Fruit fly (Drosophila melanogaster): ENCODE results near the gene betaTub85D.
A peak's percentile ranks its signal among the peaks of the same experiment; 100 is the strongest.

Gene betaTub85D

dm6 chr3R:9418373-9419299, 8.6 kb upstream of the betaTub85D start:
- TF ChIP-seq insv (GFP tag; optimal IDR thresholded peaks at IDR 0.05) (peak; percentile 68 to 95), CG17385 (GFP tag; optimal IDR thresholded peaks at IDR 0.05) (peak; percentile 85), CG11695 (GFP tag; IDR thresholded peaks at IDR 0.05) (no peak), CG18262 (tag; optimal IDR thresholded peaks at IDR 0.05) (no peak), CG13894 (tag; optimal IDR thresholded peaks at IDR 0.05) (no peak), emc (GFP tag; optimal IDR thresholded peaks at IDR 0.05) (no peak), CG12155 (GFP tag; optimal IDR thresholded peaks at IDR 0.05) (peak; percentile 2), CG30403 (GFP tag; optimal IDR thresholded peaks at IDR 0.05) (no peak), CG8089 (GFP tag; optimal IDR thresholded peaks at IDR 0.05) (peak; percentile 2), psq (GFP tag; optimal IDR thresholded peaks at IDR 0.05) (peak; percentile 38), HmgD (GFP tag; optimal IDR thresholded peaks at IDR 0.05) (no peak), kni (GFP tag; optimal IDR thresholded peaks at IDR 0.05) (peak; percentile 7), Nf-YC (tag; optimal IDR thresholded peaks at IDR 0.05) (peak; percentile 10), Side (GFP tag; optimal IDR thresholded peaks at IDR 0.05) (peak; percentile 25), CG7556 (GFP tag; optimal IDR thresholded peaks at IDR 0.05) (peak; percentile 5), CkIIα-i1 (GFP tag; IDR thresholded peaks at IDR 0.05) (no peak), eyg (GFP tag; optimal IDR thresholded peaks at IDR 0.05) (peak; percentile 3), Vsx1 (GFP tag; optimal IDR thresholded peaks at IDR 0.05) (peak; percentile 19), Sox100B (GFP tag; optimal IDR thresholded peaks at IDR 0.05) (no peak), CG5953 (GFP tag; IDR thresholded peaks at IDR 0.05) (no peak), exex (tag; optimal IDR thresholded peaks at IDR 0.05) (peak; percentile 3), corto (GFP tag; optimal IDR thresholded peaks at IDR 0.05) (no peak), CG3163 (GFP tag; optimal IDR thresholded peaks at IDR 0.05) (peak; percentile 22), Drgx (GFP tag; IDR thresholded peaks at IDR 0.05) (no peak), CG7987 (GFP tag; optimal IDR thresholded peaks at IDR 0.05) (no peak), zen (tag; optimal IDR thresholded peaks at IDR 0.05) (peak; percentile 27), Blimp-1 (GFP tag; optimal IDR thresholded peaks at IDR 0.05) (peak; percentile 8), sqz (GFP tag; optimal IDR thresholded peaks at IDR 0.05) (peak; percentile 66), Pdp1 (GFP tag; optimal IDR thresholded peaks at IDR 0.05) (peak in 1 of 2 experiments; percentile 98), oc (tag; optimal IDR thresholded peaks at IDR 0.05) (no peak), CG12659 (GFP tag; optimal IDR thresholded peaks at IDR 0.05) (peak; percentile 13), Eip74EF (GFP tag; optimal IDR thresholded peaks at IDR 0.05) (peak in 1 of 2 experiments; percentile 58), CG2678 (tag; optimal IDR thresholded peaks at IDR 0.05) (no peak), CG15514 (GFP tag; optimal IDR thresholded peaks at IDR 0.05) (peak; percentile 7), grn (GFP tag; optimal IDR thresholded peaks at IDR 0.05) (no peak), nom (GFP tag; optimal IDR thresholded peaks at IDR 0.05) (no peak), Trl (optimal IDR thresholded peaks at IDR 0.05) (peak; percentile 1 to 77), Trl (GFP tag; optimal IDR thresholded peaks at IDR 0.05) (no peak), CG32772 (GFP tag; IDR thresholded peaks at IDR 0.05) (no peak), CG12942 (GFP tag; optimal IDR thresholded peaks at IDR 0.05) (no peak), fd64A (GFP tag; optimal IDR thresholded peaks at IDR 0.05) (peak; percentile 10), Med (GFP tag) (peak; percentile 51), gsb-n (tag; optimal IDR thresholded peaks at IDR 0.05) (no peak), lbe (GFP tag; optimal IDR thresholded peaks at IDR 0.05) (peak; percentile 20), CG18599 (GFP tag; optimal IDR thresholded peaks at IDR 0.05) (peak; percentile 43), scrt (GFP tag; optimal IDR thresholded peaks at IDR 0.05) (peak; percentile 4), CG15479 (GFP tag; optimal IDR thresholded peaks at IDR 0.05) (peak; percentile 73), CG6689 (GFP tag; IDR thresholded peaks at IDR 0.05) (no peak)

Data from whole organism, embryonic.